Worm (Caenorhabditis elegans) whole organism, L1 larva: Measurements from ENCODE around the gene fil-1.
A peak's percentile ranks its signal among the peaks of the same experiment; 100 is the strongest.

Source experiments
- ama-1 ChIP-seq: fragments of 150-350 bp; optimal IDR thresholded peaks from 2 replicates; lab custom pipeline; 2014
- efl-1 ChIP-seq, 4 experiments: fragments of 150-350 bp; optimal IDR thresholded peaks in 3 of 4; peaks in 1 of 4; 1 replicate in 1 of 4; 2 replicates in 3 of 4; lab custom pipeline; 2014; ENCODE audit warnings: missing biosample characterization in 2 of 4, missing genetic modification characterization in 2 of 4, missing genetic modification reagents in 2 of 4
- lir-3 ChIP-seq: sonication (generic microtip); optimal IDR thresholded peaks from 2 replicates; lab custom pipeline; 2016; ENCODE audit warnings: mild to moderate bottlenecking, missing genetic modification characterization, moderate library complexity, missing compliant biosample characterization; ENCODE audit not compliant: poor library complexity
- nhr-11 ChIP-seq: fragments of 150-350 bp; optimal IDR thresholded peaks from 2 replicates; lab custom pipeline; 2014; ENCODE audit warnings: missing biosample characterization, missing genetic modification characterization
- nhr-237 ChIP-seq: fragments of 150-350 bp; optimal IDR thresholded peaks from 2 replicates; lab custom pipeline; 2014; ENCODE audit warnings: missing biosample characterization, missing genetic modification characterization
- pax-3 ChIP-seq: fragments of 200-800 bp; sonication (Bioruptor generic); optimal IDR thresholded peaks from 2 replicates; lab custom pipeline; 2018; ENCODE audit warnings: mild to moderate bottlenecking, missing genetic modification characterization, moderate library complexity, missing compliant biosample characterization
- snpc-4 ChIP-seq: fragments of 150-350 bp; optimal IDR thresholded peaks from 2 replicates; lab custom pipeline; 2014; ENCODE audit warnings: missing biosample characterization, missing genetic modification characterization
- zip-4 ChIP-seq: fragments of 200-800 bp; sonication (Bioruptor generic); optimal IDR thresholded peaks from 2 replicates; lab custom pipeline; 2018; ENCODE audit warnings: mild to moderate bottlenecking, missing genetic modification characterization, moderate library complexity, missing compliant biosample characterization
- ztf-11 ChIP-seq, 2 experiments: sonication (generic microtip); optimal IDR thresholded peaks; 2 replicates each; lab custom pipeline; 2016 to 2017; ENCODE audit warnings: missing genetic modification characterization in 2 of 2, missing biosample characterization in 1 of 2, missing compliant biosample characterization in 1 of 2

- no peak for TF ChIP-seq ztf-11 (tag; optimal IDR thresholded peaks at IDR 0.05; lab: Kevin White, UChicago)
- TF ChIP-seq nhr-237: no peak
- no peak for TF ChIP-seq lir-3 (tag; lab: Kevin White, UChicago)
- no peak for TF ChIP-seq nhr-11 (tag; lab: Kevin White, UChicago)
- TF ChIP-seq snpc-4 (tag; lab: Kevin White, UChicago): no peak
- TF ChIP-seq pax-3 (tag; lab: Kevin White, UChicago): no peak
- no peak for TF ChIP-seq zip-4
- no peak for TF ChIP-seq ama-1 (lab: Kevin White, UChicago)
- no peak for TF ChIP-seq efl-1 (optimal IDR thresholded peaks at IDR 0.05; lab: Kevin White, UChicago)
- peak in 1 of 2 experiments; percentile 65 for TF ChIP-seq efl-1 (GFP tag; optimal IDR thresholded peaks at IDR 0.05 in 1 of 2; lab: Kevin White, UChicago)
These were observed 5.9 kb downstream of the fil-1 start, which contains the start of gene T01C3.11 for ce11 chrV:14999485-15000023.
